Worm (Caenorhabditis elegans) whole organism, mixed stage, embryonic: ENCODE results near the gene nspc-10.

Experiments
- nhr-76 ChIP-seq: sonication (generic microtip); optimal IDR thresholded peaks from 2 replicates; lab custom pipeline; 2017; ENCODE audit warnings: missing biosample characterization, missing genetic modification characterization
- tbx-8 ChIP-seq: fragments of 200-800 bp; sonication (Bioruptor generic); optimal IDR thresholded peaks from 2 replicates; lab custom pipeline; 2018; ENCODE audit warnings: mild to moderate bottlenecking, missing genetic modification characterization, moderate library complexity, missing compliant biosample characterization

DNA sequence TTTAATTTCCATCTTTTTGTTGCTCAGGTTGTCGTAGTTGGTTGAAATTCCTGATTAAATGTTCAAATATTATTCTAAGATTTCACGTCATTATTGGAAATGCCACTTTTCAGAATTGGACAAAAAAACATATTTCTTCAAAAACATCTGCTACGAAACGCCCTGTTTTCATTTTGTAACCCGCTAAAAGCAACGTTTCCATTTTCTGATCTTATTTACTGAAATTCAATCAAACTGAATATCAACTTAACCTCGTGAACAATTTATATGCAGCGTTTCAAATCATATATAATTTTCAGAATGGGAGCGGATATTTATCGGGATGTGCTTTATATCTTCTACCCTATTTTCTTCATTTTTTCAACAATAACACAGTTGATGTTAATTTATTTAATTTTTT is 20.0 kb upstream of the nspc-10 start, which contains the start of gene srd-40:
- TF ChIP-seq tbx-8 (GFP tag; lab: Kevin White, UChicago) (no peak), nhr-76 (tag; lab: Kevin White, UChicago) (no peak)
